Worm (Caenorhabditis elegans): Measurements from ENCODE around the gene angl-1.

- no peak for TF ChIP-seq xnd-1 (tag; optimal IDR thresholded peaks at IDR 0.05)
- no peak for TF ChIP-seq egl-18 (GFP tag; IDR thresholded peaks at IDR 0.05)
- no peak for TF ChIP-seq sptf-2 (GFP tag; optimal IDR thresholded peaks at IDR 0.05)
- TF ChIP-seq bed-1 (GFP tag; IDR thresholded peaks at IDR 0.05) = no peak
- TF ChIP-seq madf-10 (tag; optimal IDR thresholded peaks at IDR 0.05) = no peak
- no peak for TF ChIP-seq ztf-6 (GFP tag; IDR thresholded peaks at IDR 0.05)
Measured at ce11 chrV:2703299-2703698, 50.4 kb downstream of the angl-1 start.

All from whole organism, young adult.